Worm (Caenorhabditis elegans): ENCODE results near the gene B0462.4.

DNA sequence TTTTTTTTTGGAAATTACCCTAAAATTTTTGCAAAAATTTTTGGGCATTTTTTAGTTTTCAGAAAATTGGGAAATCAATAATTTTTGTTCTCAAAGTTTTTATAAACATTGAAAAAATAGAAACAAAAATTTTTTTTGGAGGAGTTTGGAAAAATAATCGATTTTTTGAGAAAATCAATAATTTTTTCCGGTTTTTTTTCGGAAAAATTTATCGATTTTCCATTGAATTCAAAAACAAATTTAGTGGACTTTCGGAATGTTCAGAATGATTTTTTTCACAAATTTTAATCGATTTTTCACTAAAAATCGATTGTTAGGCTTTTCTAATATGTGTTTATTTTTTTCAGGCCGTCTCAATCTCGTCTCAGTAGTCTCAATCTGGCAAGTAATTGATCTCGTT is 6.7 kb upstream of the B0462.4 start:
- no peak for TF ChIP-seq ama-1 (optimal IDR thresholded peaks at IDR 0.05)
- TF ChIP-seq ceh-36 (tag; optimal IDR thresholded peaks at IDR 0.05), result no peak
- TF ChIP-seq tbx-11 (GFP tag; IDR thresholded peaks at IDR 0.05), result no peak
- TF ChIP-seq sea-1 (GFP tag; conservative IDR thresholded peaks at IDR 0.05), result no peak
- no peak for TF ChIP-seq ceh-13 (GFP tag; optimal IDR thresholded peaks at IDR 0.05)
